Fruit fly (Drosophila melanogaster) whole organism, adult: ENCODE measurements around the gene Mat89Ba.
A peak's percentile ranks its signal among the peaks of the same experiment; 100 is the strongest.

ENCODE experiments used
- CG11617 ChIP-seq: fragments of 200-800 bp; sonication (Bioruptor generic); optimal IDR thresholded peaks from 2 replicates; lab custom pipeline; 2017; ENCODE audit warnings: mild to moderate bottlenecking, missing biosample characterization, missing genetic modification reagents, missing genetic modification characterization
- CG12768 ChIP-seq: fragments of 200-800 bp; sonication (Bioruptor generic); optimal IDR thresholded peaks from 2 replicates; lab custom pipeline; 2017; ENCODE audit warnings: missing biosample characterization, missing genetic modification characterization, mild to moderate bottlenecking, moderate library complexity, missing genetic modification reagents
- CG14711 ChIP-seq: fragments of 200-800 bp; sonication (Bioruptor generic); optimal IDR thresholded peaks from 2 replicates; lab custom pipeline; 2018; ENCODE audit warnings: missing biosample characterization, mild to moderate bottlenecking, missing genetic modification characterization, moderate library complexity
- CG1620 ChIP-seq: fragments of 200-800 bp; sonication (Bioruptor generic); optimal IDR thresholded peaks from 2 replicates; lab custom pipeline; 2016; ENCODE audit warnings: missing biosample characterization, missing genetic modification characterization
- CG33017 ChIP-seq: fragments of 200-800 bp; sonication (Bioruptor generic); optimal IDR thresholded peaks from 2 replicates; lab custom pipeline; 2018; ENCODE audit warnings: missing biosample characterization, mild to moderate bottlenecking, missing genetic modification characterization, moderate library complexity
- CG5204 ChIP-seq: fragments of 200-800 bp; sonication (Bioruptor generic); optimal IDR thresholded peaks from 2 replicates; lab custom pipeline; 2016; ENCODE audit warnings: missing biosample characterization, missing genetic modification characterization
- CG7045 ChIP-seq: fragments of 200-800 bp; sonication (Bioruptor generic); optimal IDR thresholded peaks from 2 replicates; lab custom pipeline; 2017; ENCODE audit warnings: missing biosample characterization, mild to moderate bottlenecking, missing genetic modification characterization
- CG7101 ChIP-seq: fragments of 200-800 bp; sonication (Bioruptor generic); optimal IDR thresholded peaks from 2 replicates; lab custom pipeline; 2018; ENCODE audit warnings: missing biosample characterization, mild to moderate bottlenecking, missing genetic modification characterization, moderate library complexity
- Clk ChIP-seq: fragments of 200-800 bp; sonication (Bioruptor generic); optimal IDR thresholded peaks from 2 replicates; lab custom pipeline; 2017; ENCODE audit warnings: missing biosample characterization, missing genetic modification characterization
- Crg-1 ChIP-seq: fragments of 200-800 bp; sonication (Bioruptor generic); optimal IDR thresholded peaks from 2 replicates; lab custom pipeline; 2016; ENCODE audit warnings: missing biosample characterization, missing genetic modification characterization
- Hr96 ChIP-seq: fragments of 200-800 bp; sonication (Bioruptor generic); optimal IDR thresholded peaks from 2 replicates; lab custom pipeline; 2016; ENCODE audit warnings: missing biosample characterization, missing genetic modification characterization
- Mnt ChIP-seq: fragments of 200-800 bp; sonication (Bioruptor generic); optimal IDR thresholded peaks from 2 replicates; lab custom pipeline; 2016; ENCODE audit warnings: missing biosample characterization, mild to moderate bottlenecking, missing genetic modification characterization
- bab1 ChIP-seq: fragments of 200-800 bp; sonication (Bioruptor generic); optimal IDR thresholded peaks from 3 replicates; lab custom pipeline; 2019; ENCODE audit warnings: missing biosample characterization, mild to moderate bottlenecking, missing genetic modification characterization, moderate library complexity
- cic ChIP-seq: fragments of 200-800 bp; sonication (Bioruptor generic); optimal IDR thresholded peaks from 2 replicates; lab custom pipeline; 2017; ENCODE audit warnings: missing biosample characterization, mild to moderate bottlenecking, missing genetic modification characterization, moderate library complexity
- cnc ChIP-seq, 2 experiments: fragments of >200 bp; optimal IDR thresholded peaks; 2 replicates each; lab custom pipeline; 2017
- kay ChIP-seq: fragments of 200-800 bp; sonication (Bioruptor generic); peaks from one replicate; lab custom pipeline; 2016; ENCODE audit warnings: missing biosample characterization, missing genetic modification characterization, borderline replicate concordance
- ovo ChIP-seq: fragments of 200-800 bp; sonication (Bioruptor generic); optimal IDR thresholded peaks from 2 replicates; lab custom pipeline; 2016; ENCODE audit warnings: missing biosample characterization, missing genetic modification characterization
- pad ChIP-seq: fragments of 200-800 bp; sonication (Bioruptor generic); optimal IDR thresholded peaks from 3 replicates; lab custom pipeline; 2017; ENCODE audit warnings: missing biosample characterization, missing genetic modification characterization, mild to moderate bottlenecking, moderate library complexity, missing genetic modification reagents
- tj ChIP-seq: fragments of 200-800 bp; sonication (Bioruptor generic); optimal IDR thresholded peaks from 3 replicates; lab custom pipeline; 2017; ENCODE audit warnings: missing biosample characterization, mild to moderate bottlenecking, missing genetic modification characterization, moderate library complexity
- toe ChIP-seq: fragments of 200-800 bp; sonication (Bioruptor generic); optimal IDR thresholded peaks from 2 replicates; lab custom pipeline; 2016; ENCODE audit warnings: missing biosample characterization, missing genetic modification characterization

Gene Mat89Ba

dm6 chr3R:16279382-16279932 is 7.2 kb upstream of the Mat89Ba start:
- TF ChIP-seq ovo (no peak), CG1620 (no peak), cnc (optimal IDR thresholded peaks at IDR 0.05; lab: Kevin White, UChicago) (no peak), CG7045 (no peak), Mnt (GFP tag; lab: Kevin White, UChicago) (no peak), CG7101 (tag; lab: Kevin White, UChicago) (no peak), cic (GFP tag; lab: Kevin White, UChicago) (no peak), kay (GFP tag; lab: Kevin White, UChicago) (no peak), CG14711 (tag; lab: Kevin White, UChicago) (no peak), tj (GFP tag; lab: Kevin White, UChicago) (no peak), CG33017 (tag; lab: Kevin White, UChicago) (no peak), CG11617 (GFP tag; lab: Kevin White, UChicago) (no peak), pad (GFP tag; lab: Kevin White, UChicago) (no peak), toe (GFP tag; lab: Kevin White, UChicago) (no peak), Clk (GFP tag; lab: Kevin White, UChicago) (no peak), CG5204 (no peak), Hr96 (no peak), CG12768 (GFP tag; lab: Kevin White, UChicago) (no peak)

DNA sequence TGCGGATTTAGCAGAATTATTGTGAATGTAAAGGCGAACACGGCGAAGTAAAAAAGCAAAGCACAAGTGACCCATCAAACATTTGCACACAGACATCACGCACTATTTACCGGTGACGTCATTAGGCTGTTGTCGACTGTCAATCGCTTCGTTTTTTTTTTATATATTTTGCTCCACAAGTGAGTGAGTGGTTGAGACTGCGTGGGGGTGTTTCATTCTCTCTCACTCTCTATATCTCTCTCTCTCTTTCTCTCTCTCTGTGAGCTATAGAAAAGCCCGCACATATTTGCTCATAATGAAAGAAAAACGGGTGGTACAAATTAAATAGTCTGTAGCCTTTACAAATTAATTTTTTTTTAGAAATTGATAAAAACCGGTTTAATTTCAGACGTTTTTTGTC is 5.3 kb upstream of the Mat89Ba start:
- no peak for TF ChIP-seq CG5204
- no peak for TF ChIP-seq tj (GFP tag; lab: Kevin White, UChicago)
- no peak for TF ChIP-seq CG33017 (tag; lab: Kevin White, UChicago)
- no peak for TF ChIP-seq pad (GFP tag; lab: Kevin White, UChicago)
- TF ChIP-seq Mnt (GFP tag; lab: Kevin White, UChicago): no peak
- no peak for TF ChIP-seq bab1 (GFP tag; lab: Kevin White, UChicago)
- no peak for TF ChIP-seq CG11617 (GFP tag; lab: Kevin White, UChicago)
- TF ChIP-seq cnc (optimal IDR thresholded peaks at IDR 0.05; lab: Kevin White, UChicago): no peak
- no peak for TF ChIP-seq toe (GFP tag; lab: Kevin White, UChicago)
- no peak for TF ChIP-seq Crg-1 (GFP tag; lab: Kevin White, UChicago)
- TF ChIP-seq kay (GFP tag; lab: Kevin White, UChicago): no peak
- no peak for TF ChIP-seq CG14711 (tag; lab: Kevin White, UChicago)
- no peak for TF ChIP-seq Clk (GFP tag; lab: Kevin White, UChicago)
- TF ChIP-seq Hr96: no peak
- TF ChIP-seq CG7045: no peak
- TF ChIP-seq CG7101 (tag; lab: Kevin White, UChicago): no peak

dm6 chr3R:16276992-16277391 is 4.8 kb upstream of the Mat89Ba start:
- TF ChIP-seq bab1 (GFP tag; lab: Kevin White, UChicago) (peak; percentile 34), tj (GFP tag; lab: Kevin White, UChicago) (no peak), kay (GFP tag; lab: Kevin White, UChicago) (peak; percentile 66)

DNA sequence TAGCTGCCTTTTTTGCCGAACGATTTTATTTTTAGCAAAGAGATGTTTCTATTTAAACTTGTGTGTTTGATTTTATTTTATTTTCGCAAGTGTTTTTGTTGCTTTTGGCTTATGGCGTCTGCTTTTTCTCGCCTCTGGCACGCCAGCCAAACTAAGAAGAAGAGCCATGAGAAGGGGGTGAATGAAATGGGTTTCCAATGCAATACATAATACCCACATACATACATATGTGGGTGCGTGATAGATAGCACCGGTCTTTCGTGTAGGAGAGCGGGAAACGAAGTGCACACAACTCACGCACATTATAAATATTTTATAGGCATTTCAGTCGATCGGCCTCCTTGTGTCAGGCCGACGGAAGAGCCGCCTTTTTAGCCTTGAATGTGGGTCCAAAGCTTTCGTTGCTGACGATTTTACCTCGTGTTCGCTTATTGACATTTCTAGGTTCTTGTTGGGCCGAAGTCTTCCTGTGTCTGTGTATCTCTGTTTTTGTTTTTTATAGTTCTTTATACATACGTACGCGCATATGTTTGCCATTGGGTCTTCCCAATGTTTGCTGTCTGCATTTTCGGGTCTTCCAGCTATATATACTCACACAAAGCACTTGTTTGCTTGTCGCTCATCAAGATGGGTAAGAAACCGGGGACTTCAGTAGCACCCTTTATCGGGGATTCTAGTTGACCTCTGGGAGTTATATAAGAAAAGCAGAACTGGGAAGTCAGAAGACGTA is 3.8 kb upstream of the Mat89Ba start:
- TF ChIP-seq Clk (GFP tag; lab: Kevin White, UChicago): no peak
- no peak for TF ChIP-seq cic (GFP tag; lab: Kevin White, UChicago)
- TF ChIP-seq CG7045: no peak
- no peak for TF ChIP-seq CG11617 (GFP tag; lab: Kevin White, UChicago)
- no peak for TF ChIP-seq tj (GFP tag; lab: Kevin White, UChicago)
- TF ChIP-seq CG7101 (tag; lab: Kevin White, UChicago): no peak
- TF ChIP-seq Crg-1 (GFP tag; lab: Kevin White, UChicago): no peak
- no peak for TF ChIP-seq Mnt (GFP tag; lab: Kevin White, UChicago)

DNA sequence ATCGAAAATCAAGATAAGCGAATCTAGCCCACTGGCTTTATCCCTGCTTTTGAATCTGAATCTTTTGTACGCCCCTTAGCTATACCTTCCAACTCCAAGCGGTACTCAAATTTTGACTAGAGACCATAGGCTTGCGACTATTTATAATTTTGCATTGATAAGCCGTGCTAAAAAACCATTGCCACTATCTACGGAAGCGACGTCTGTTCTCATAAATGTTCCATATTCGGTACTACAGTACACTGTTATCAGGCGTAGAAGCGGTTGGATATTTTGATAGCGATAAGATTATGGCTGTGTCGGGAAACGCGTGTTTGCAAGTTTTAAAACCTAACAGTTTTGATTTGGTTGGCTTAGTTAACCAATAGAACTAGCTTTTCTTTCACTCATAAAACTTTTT is 3.1 kb upstream of the Mat89Ba start:
- no peak for TF ChIP-seq cic (GFP tag; lab: Kevin White, UChicago)
- no peak for TF ChIP-seq toe (GFP tag; lab: Kevin White, UChicago)
- no peak for TF ChIP-seq kay (GFP tag; lab: Kevin White, UChicago)
- TF ChIP-seq bab1 (GFP tag; lab: Kevin White, UChicago): no peak
- TF ChIP-seq CG7045: no peak
- no peak for TF ChIP-seq CG7101 (tag; lab: Kevin White, UChicago)
- no peak for TF ChIP-seq CG1620
- no peak for TF ChIP-seq CG14711 (tag; lab: Kevin White, UChicago)
- TF ChIP-seq CG12768 (GFP tag; lab: Kevin White, UChicago): no peak
- no peak for TF ChIP-seq tj (GFP tag; lab: Kevin White, UChicago)
- TF ChIP-seq Hr96: no peak
- no peak for TF ChIP-seq CG5204
- TF ChIP-seq CG33017 (tag; lab: Kevin White, UChicago): no peak
- TF ChIP-seq Clk (GFP tag; lab: Kevin White, UChicago): no peak
- no peak for TF ChIP-seq Crg-1 (GFP tag; lab: Kevin White, UChicago)
- no peak for TF ChIP-seq ovo
- TF ChIP-seq pad (GFP tag; lab: Kevin White, UChicago): no peak
- no peak for TF ChIP-seq CG11617 (GFP tag; lab: Kevin White, UChicago)

dm6 chr3R:16274534-16274933 is 2.3 kb upstream of the Mat89Ba start:
- TF ChIP-seq CG33017 (tag; lab: Kevin White, UChicago) (no peak), Crg-1 (GFP tag; lab: Kevin White, UChicago) (no peak), pad (GFP tag; lab: Kevin White, UChicago) (peak; percentile 86), cnc (optimal IDR thresholded peaks at IDR 0.05; lab: Kevin White, UChicago) (no peak)
